Fruit fly (Drosophila melanogaster) whole organism, embryonic: ENCODE data around the gene Syx5.

Source experiments
- Aef1 ChIP-seq: fragments of 200-800 bp; sonication (Bioruptor generic); IDR thresholded peaks from 3 replicates; pipeline ENCODE4 v1.3.6; 2022; ENCODE audit warnings: missing biosample characterization, missing genetic modification characterization
- Atf6 ChIP-seq: fragments of 200-800 bp; sonication (Bioruptor generic); IDR thresholded peaks from 2 replicates; pipeline ENCODE4 v1.3.6; 2022; ENCODE audit warnings: missing biosample characterization, missing genetic modification characterization
- CG11398 ChIP-seq: fragments of 200-800 bp; sonication (Bioruptor generic); optimal IDR thresholded peaks from 2 replicates; lab custom pipeline; 2016; ENCODE audit warnings: missing biosample characterization, missing genetic modification characterization
- CG11695 ChIP-seq: fragments of 200-800 bp; sonication (Bioruptor generic); IDR thresholded peaks from 3 replicates; pipeline ENCODE4 v1.3.6; 2022; ENCODE audit warnings: missing biosample characterization, missing genetic modification characterization
- CG12744 ChIP-seq: fragments of 200-800 bp; sonication (Bioruptor generic); optimal IDR thresholded peaks from 2 replicates; lab custom pipeline; 2016; ENCODE audit warnings: missing biosample characterization, missing genetic modification characterization
- CG13424 ChIP-seq: fragments of 200-800 bp; sonication (Bioruptor generic); optimal IDR thresholded peaks from 2 replicates; lab custom pipeline; 2019; ENCODE audit warnings: missing biosample characterization, mild to moderate bottlenecking, missing genetic modification characterization, moderate library complexity
- CG14667 ChIP-seq: fragments of 200-800 bp; sonication (Bioruptor generic); IDR thresholded peaks from 2 replicates; pipeline ENCODE4 v1.3.6; 2022; ENCODE audit warnings: missing biosample characterization, missing genetic modification characterization
- CG15073 ChIP-seq: fragments of 200-800 bp; sonication (Bioruptor generic); optimal IDR thresholded peaks from 2 replicates; lab custom pipeline; 2016; ENCODE audit warnings: missing biosample characterization, missing genetic modification characterization
- CG1529 ChIP-seq: fragments of 200-800 bp; sonication (Bioruptor generic); optimal IDR thresholded peaks from 3 replicates; lab custom pipeline; 2018; ENCODE audit warnings: missing biosample characterization, missing genetic modification characterization
- CG16863 ChIP-seq: fragments of 200-800 bp; sonication (Bioruptor generic); optimal IDR thresholded peaks from 3 replicates; lab custom pipeline; 2016; ENCODE audit warnings: missing biosample characterization, missing genetic modification characterization
- CG3163 ChIP-seq: fragments of 200-800 bp; sonication (Bioruptor generic); optimal IDR thresholded peaks from 3 replicates; lab custom pipeline; 2016; ENCODE audit warnings: missing biosample characterization, missing genetic modification characterization
- CG33213 ChIP-seq: fragments of 200-800 bp; sonication (Bioruptor generic); optimal IDR thresholded peaks from 3 replicates; lab custom pipeline; 2016; ENCODE audit warnings: missing biosample characterization, missing genetic modification characterization
- CG6175 ChIP-seq: fragments of 200-800 bp; sonication (Bioruptor generic); IDR thresholded peaks from 3 replicates; pipeline ENCODE4 v1.3.6; 2022; ENCODE audit warnings: missing biosample characterization, missing genetic modification characterization
- CG6791 ChIP-seq: fragments of 200-800 bp; sonication (Bioruptor generic); IDR thresholded peaks from 3 replicates; pipeline ENCODE4 v1.3.6; 2022; ENCODE audit warnings: missing biosample characterization, missing genetic modification characterization; ENCODE audit not compliant: partially characterized antibody
- CG9215 ChIP-seq: fragments of 200-800 bp; sonication (Bioruptor generic); IDR thresholded peaks from 2 replicates; pipeline ENCODE4 v1.3.6; 2022; ENCODE audit warnings: missing biosample characterization, missing genetic modification characterization
- D ChIP-seq, 2 experiments: fragments of 200-800 bp in 1 of 2; fragments of >200 bp in 1 of 2; sonication (Bioruptor generic) in 1 of 2; optimal IDR thresholded peaks; 2 replicates in 1 of 2; 3 replicates in 1 of 2; lab custom pipeline; 2017; ENCODE audit warnings: mild to moderate bottlenecking in 1 of 2, missing biosample characterization in 1 of 2, missing genetic modification characterization in 1 of 2, missing genetic modification reagents in 1 of 2
- Dip2 ChIP-seq: fragments of 200-800 bp; sonication (Bioruptor generic); IDR thresholded peaks from 2 replicates; pipeline ENCODE4 v1.3.6; 2022; ENCODE audit warnings: missing biosample characterization, missing genetic modification characterization
- Dll ChIP-seq: fragments of 200-800 bp; sonication (Bioruptor generic); IDR thresholded peaks from 4 replicates; pipeline ENCODE4 v1.3.6; 2022; ENCODE audit warnings: missing biosample characterization, missing genetic modification characterization; ENCODE audit not compliant: partially characterized antibody
- Gsc ChIP-seq: fragments of 200-800 bp; sonication (Bioruptor generic); IDR thresholded peaks from 2 replicates; pipeline ENCODE4 v1.3.6; 2022; ENCODE audit warnings: missing biosample characterization, missing genetic modification characterization
- HHEX ChIP-seq: fragments of 200-800 bp; sonication (Bioruptor generic); optimal IDR thresholded peaks from 3 replicates; lab custom pipeline; 2017; ENCODE audit warnings: missing biosample characterization, mild to moderate bottlenecking, missing genetic modification characterization, missing genetic modification reagents
- HLH4C ChIP-seq: fragments of 200-800 bp; sonication (Bioruptor generic); IDR thresholded peaks from 3 replicates; pipeline ENCODE4 v1.3.6; 2022; ENCODE audit warnings: missing biosample characterization, missing genetic modification characterization; ENCODE audit not compliant: partially characterized antibody
- Hey ChIP-seq: fragments of 200-800 bp; sonication (Bioruptor generic); optimal IDR thresholded peaks from 3 replicates; lab custom pipeline; 2018; ENCODE audit warnings: missing biosample characterization, mild to moderate bottlenecking, missing genetic modification characterization
- Kr ChIP-seq: fragments of 200-800 bp; sonication (Bioruptor generic); optimal IDR thresholded peaks from 2 replicates; lab custom pipeline; 2017; ENCODE audit warnings: missing biosample characterization, mild to moderate bottlenecking, missing genetic modification characterization
- Mrtf ChIP-seq: fragments of 200-800 bp; sonication (Bioruptor generic); IDR thresholded peaks from 3 replicates; pipeline ENCODE4 v1.3.6; 2022; ENCODE audit warnings: missing biosample characterization, missing genetic modification characterization
- NFAT ChIP-seq: fragments of 200-800 bp; sonication (Bioruptor generic); IDR thresholded peaks from 2 replicates; pipeline ENCODE4 v1.3.6; 2022; ENCODE audit warnings: missing biosample characterization, missing genetic modification characterization
- Nf-YA ChIP-seq: fragments of 200-800 bp; sonication (Bioruptor generic); IDR thresholded peaks from 2 replicates; pipeline ENCODE4 v1.3.6; 2022; ENCODE audit warnings: missing biosample characterization, missing genetic modification characterization
- Sox100B ChIP-seq: fragments of 200-800 bp; sonication (Bioruptor generic); optimal IDR thresholded peaks from 3 replicates; lab custom pipeline; 2018; ENCODE audit warnings: missing biosample characterization, mild to moderate bottlenecking, missing genetic modification characterization
- Spps ChIP-seq: fragments of 200-800 bp; sonication (Bioruptor generic); optimal IDR thresholded peaks from 2 replicates; lab custom pipeline; 2018; ENCODE audit warnings: missing biosample characterization, mild to moderate bottlenecking, missing genetic modification characterization
- Tbp ChIP-seq: fragments of >200 bp; optimal IDR thresholded peaks from 2 replicates; lab custom pipeline; 2018; ENCODE audit warnings: missing biosample characterization, missing genetic modification characterization
- abd-A ChIP-seq: fragments of 200-800 bp; sonication (Bioruptor generic); optimal IDR thresholded peaks from 3 replicates; lab custom pipeline; 2019; ENCODE audit warnings: missing biosample characterization, mild to moderate bottlenecking, missing genetic modification characterization, moderate library complexity
- bbx ChIP-seq: fragments of 200-800 bp; sonication (Bioruptor generic); IDR thresholded peaks from 2 replicates; pipeline ENCODE4 v1.3.6; 2022; ENCODE audit warnings: missing biosample characterization, missing genetic modification characterization; ENCODE audit not compliant: partially characterized antibody
- croc ChIP-seq: fragments of 200-800 bp; sonication (Bioruptor generic); conservative IDR thresholded peaks from 3 replicates; pipeline ENCODE4 v1.3.6; 2022; ENCODE audit warnings: missing biosample characterization, missing genetic modification characterization
- crp ChIP-seq, 2 experiments: fragments of 200-800 bp; sonication (Bioruptor generic); optimal IDR thresholded peaks; 2 replicates in 1 of 2; 3 replicates in 1 of 2; lab custom pipeline; 2017; ENCODE audit warnings: missing biosample characterization in 2 of 2, missing genetic modification characterization in 2 of 2, mild to moderate bottlenecking in 1 of 2, moderate library complexity in 1 of 2
- dati ChIP-seq: fragments of 200-800 bp; sonication (Bioruptor generic); IDR thresholded peaks from 2 replicates; pipeline ENCODE4 v1.3.6; 2022; ENCODE audit warnings: missing biosample characterization, missing genetic modification characterization
- dimm ChIP-seq: fragments of 200-800 bp; sonication (Bioruptor generic); IDR thresholded peaks from 2 replicates; pipeline ENCODE4 v1.3.6; 2022; ENCODE audit warnings: missing biosample characterization, missing genetic modification characterization
- ems ChIP-seq: fragments of 200-800 bp; sonication (Bioruptor generic); optimal IDR thresholded peaks from 3 replicates; lab custom pipeline; 2016; ENCODE audit warnings: missing biosample characterization, missing genetic modification characterization
- ewg ChIP-seq: fragments of 200-800 bp; sonication (Bioruptor generic); optimal IDR thresholded peaks from 3 replicates; lab custom pipeline; 2017; ENCODE audit warnings: mild to moderate bottlenecking, missing biosample characterization, missing genetic modification reagents, missing genetic modification characterization
- oc ChIP-seq: fragments of 200-800 bp; sonication (Bioruptor generic); optimal IDR thresholded peaks from 2 replicates; lab custom pipeline; 2018; ENCODE audit warnings: missing biosample characterization, mild to moderate bottlenecking, missing genetic modification characterization, moderate library complexity
- otp ChIP-seq: fragments of 200-800 bp; sonication (Bioruptor generic); IDR thresholded peaks from 3 replicates; pipeline ENCODE4, ENCODE4 v1.3.6; 2022; ENCODE audit warnings: missing biosample characterization, missing genetic modification characterization
- prd ChIP-seq, 3 experiments: fragments of >200 bp in 2 of 3; fragments of 200-800 bp in 1 of 3; sonication (Bioruptor generic) in 1 of 3; optimal IDR thresholded peaks in 2 of 3; IDR thresholded peaks in 1 of 3; 2 replicates in 2 of 3; 3 replicates in 1 of 3; pipeline versions ENCODE4 v1.3.6 to Lab custom; 2017 to 2022; ENCODE audit warnings: missing biosample characterization in 1 of 3, missing genetic modification characterization in 1 of 3
- psq ChIP-seq: fragments of 200-800 bp; sonication (Bioruptor generic); optimal IDR thresholded peaks from 2 replicates; lab custom pipeline; 2017; ENCODE audit warnings: missing biosample characterization, missing genetic modification characterization
- sc ChIP-seq, 3 experiments: fragments of >200 bp in 2 of 3; fragments of 200-800 bp in 1 of 3; sonication (Bioruptor generic) in 1 of 3; optimal IDR thresholded peaks; 2 replicates in 2 of 3; 3 replicates in 1 of 3; lab custom pipeline; 2017; ENCODE audit warnings: mild to moderate bottlenecking in 1 of 3, missing biosample characterization in 1 of 3, missing genetic modification characterization in 1 of 3, missing genetic modification reagents in 1 of 3
- sr ChIP-seq: fragments of 200-800 bp; sonication (Bioruptor generic); IDR thresholded peaks from 3 replicates; pipeline ENCODE4 v1.3.6; 2022; ENCODE audit warnings: missing biosample characterization, missing genetic modification characterization
- stc ChIP-seq: fragments of 200-800 bp; sonication (Bioruptor generic); IDR thresholded peaks from 2 replicates; pipeline ENCODE4 v1.3.6; 2022; ENCODE audit warnings: missing biosample characterization, missing genetic modification characterization
- stwl ChIP-seq: fragments of 200-800 bp; sonication (Bioruptor generic); optimal IDR thresholded peaks from 3 replicates; lab custom pipeline; 2018; ENCODE audit warnings: missing biosample characterization, mild to moderate bottlenecking, missing genetic modification characterization, moderate library complexity
- tup ChIP-seq: fragments of 200-800 bp; sonication (Bioruptor generic); optimal IDR thresholded peaks from 2 replicates; lab custom pipeline; 2016; ENCODE audit warnings: missing biosample characterization, mild to moderate bottlenecking, missing genetic modification characterization, moderate library complexity
- zen2 ChIP-seq: fragments of 200-800 bp; sonication (Bioruptor generic); IDR thresholded peaks from 3 replicates; pipeline ENCODE4 v1.3.6; 2022; ENCODE audit warnings: missing biosample characterization, missing genetic modification characterization; ENCODE audit not compliant: partially characterized antibody
- zfh1 ChIP-seq: fragments of 200-800 bp; sonication (Bioruptor generic); IDR thresholded peaks from 3 replicates; pipeline ENCODE4 v1.3.6; 2022; ENCODE audit warnings: missing biosample characterization, missing genetic modification characterization

Syx5 gene

dm6 chr2L:16279774-16280252 lies 27.3 kb upstream of the Syx5 start (continued):
- TF ChIP-seq CG6175 (GFP tag; lab: Robert Waterston, UW) (no peak), HHEX (GFP tag; lab: Kevin White, UChicago) (peak; percentile 90), Dll (GFP tag; lab: Robert Waterston, UW) (no peak), otp (GFP tag; lab: Robert Waterston, UW) (0 out of 3 replicates have a peak, but pooled peaks have one; percentile 49), stc (peak; percentile 86), bbx (GFP tag; lab: Robert Waterston, UW) (peak; percentile 47), NFAT (GFP tag; lab: Robert Waterston, UW) (no peak), Mrtf (GFP tag; lab: Robert Waterston, UW) (peak; percentile 67; the same call in 1 of the 3 replicates), CG11695 (GFP tag; lab: Robert Waterston, UW) (peak; percentile 72; the same call in 2 of the 3 replicates), prd (optimal IDR thresholded peaks at IDR 0.05; lab: Kevin White, UChicago) (no peak), prd (GFP tag; IDR thresholded peaks at IDR 0.05; lab: Robert Waterston, UW) (peak; percentile 80), croc (GFP tag; lab: Robert Waterston, UW) (peak; percentile 80), Aef1 (peak; percentile 56; the same call in 2 of the 3 replicates), Dip2 (GFP tag; lab: Robert Waterston, UW) (peak; percentile 27; the same call in 1 of the 2 replicates), CG1529 (GFP tag; lab: Kevin White, UChicago) (peak; percentile 92), sr (GFP tag; lab: Robert Waterston, UW) (0 out of 3 replicates have a peak, but pooled peaks have one; percentile 6), dati (GFP tag; lab: Robert Waterston, UW) (no peak), ems (GFP tag; lab: Kevin White, UChicago) (peak; percentile 88), tup (peak; percentile 72), D (optimal IDR thresholded peaks at IDR 0.05; lab: Kevin White, UChicago) (no peak), D (GFP tag; optimal IDR thresholded peaks at IDR 0.05; lab: Kevin White, UChicago) (peak; percentile 90), CG3163 (peak; percentile 46), oc (tag; lab: Kevin White, UChicago) (peak; percentile 89), CG13424 (tag; lab: Kevin White, UChicago) (peak; percentile 95), CG6791 (GFP tag; lab: Robert Waterston, UW) (no peak; the same call in 2 of the 3 replicates), CG12744 (GFP tag; lab: Kevin White, UChicago) (peak; percentile 72), psq (GFP tag; lab: Kevin White, UChicago) (peak; percentile 81), Gsc (no peak), CG33213 (GFP tag; lab: Kevin White, UChicago) (peak; percentile 65), zen2 (no peak), CG15073 (GFP tag; lab: Kevin White, UChicago) (peak; percentile 65), CG16863 (GFP tag; lab: Kevin White, UChicago) (peak; percentile 91), Hey (tag; lab: Kevin White, UChicago) (no peak), Tbp (GFP tag; lab: Kevin White, UChicago) (no peak), Nf-YA (GFP tag; lab: Robert Waterston, UW) (0 out of 2 replicates have a peak, but pooled peaks have one; percentile 12), dimm (peak; percentile 50; the same call in 1 of the 2 replicates), zfh1 (GFP tag; lab: Robert Waterston, UW) (peak; percentile 82), Atf6 (peak; percentile 66), ewg (GFP tag; lab: Kevin White, UChicago) (peak; percentile 90), stwl (tag; lab: Kevin White, UChicago) (peak; percentile 48), CG14667 (GFP tag; lab: Robert Waterston, UW) (peak; percentile 55; the same call in 1 of the 2 replicates), sc (optimal IDR thresholded peaks at IDR 0.05; lab: Kevin White, UChicago) (no peak), sc (GFP tag; optimal IDR thresholded peaks at IDR 0.05; lab: Kevin White, UChicago) (peak; percentile 91), HLH4C (GFP tag; lab: Robert Waterston, UW) (no peak), Spps (tag; lab: Kevin White, UChicago) (peak; percentile 78), abd-A (tag; lab: Kevin White, UChicago) (peak; percentile 21), CG9215 (GFP tag; lab: Robert Waterston, UW) (peak; percentile 39; the same call in 1 of the 2 replicates), CG11398 (peak; percentile 85), Kr (GFP tag; lab: Kevin White, UChicago) (no peak), Sox100B (GFP tag; lab: Kevin White, UChicago) (peak; percentile 97), crp (GFP tag; optimal IDR thresholded peaks at IDR 0.05; lab: Kevin White, UChicago) (peak; percentile 49 to 81)
